Worm (Caenorhabditis elegans) whole organism, young adult: ENCODE measurements around the gene mrp-4.

Experiments
- B0261.1 ChIP-seq: sonication (generic microtip); optimal IDR thresholded peaks from 2 replicates; lab custom pipeline; 2016; ENCODE audit warnings: mild to moderate bottlenecking, missing genetic modification characterization, moderate library complexity, missing compliant biosample characterization
- F10E7.11 ChIP-seq: sonication (generic microtip); optimal IDR thresholded peaks from 2 replicates; lab custom pipeline; 2017; ENCODE audit warnings: mild to moderate bottlenecking, missing genetic modification characterization, moderate library complexity, missing compliant biosample characterization
- F49E8.2 ChIP-seq: sonication (generic microtip); optimal IDR thresholded peaks from 3 replicates; lab custom pipeline; 2017; ENCODE audit warnings: missing genetic modification characterization, mild to moderate bottlenecking, missing compliant biosample characterization, antibody characterized with exemption, moderate library complexity; ENCODE audit not compliant: insufficient read depth
- F52B5.7 ChIP-seq: sonication (generic microtip); optimal IDR thresholded peaks from 2 replicates; lab custom pipeline; 2016; ENCODE audit warnings: mild to moderate bottlenecking, missing genetic modification characterization, missing compliant biosample characterization
- F57A8.1 ChIP-seq: fragments of 200-800 bp; sonication (Bioruptor generic); optimal IDR thresholded peaks from 2 replicates; lab custom pipeline; 2018; ENCODE audit warnings: mild to moderate bottlenecking, missing genetic modification characterization, moderate library complexity, missing compliant biosample characterization
- T07F8.4 ChIP-seq: sonication (generic microtip); optimal IDR thresholded peaks from 2 replicates; lab custom pipeline; 2016; ENCODE audit warnings: mild to moderate bottlenecking, missing genetic modification characterization, moderate library complexity, missing compliant biosample characterization
- Y79H2A.3 ChIP-seq: fragments of 200-800 bp; sonication (Bioruptor generic); conservative IDR thresholded peaks from 2 replicates; pipeline ENCODE4 v1.3.6; 2022; ENCODE audit warnings: missing genetic modification reagents, missing genetic modification characterization, missing compliant biosample characterization
- aptf-2 ChIP-seq: fragments of 200-800 bp; sonication (Bioruptor generic); conservative IDR thresholded peaks from 2 replicates; pipeline ENCODE4 v1.3.6; 2022; ENCODE audit warnings: missing genetic modification reagents, missing genetic modification characterization, missing compliant biosample characterization
- bed-1 ChIP-seq: fragments of 200-800 bp; sonication (Bioruptor generic); IDR thresholded peaks from 2 replicates; pipeline ENCODE4 v1.3.6; 2022; ENCODE audit warnings: missing genetic modification reagents, missing genetic modification characterization, missing compliant biosample characterization
- efl-1 ChIP-seq: fragments of 150-350 bp; optimal IDR thresholded peaks from 2 replicates; lab custom pipeline; 2014; ENCODE audit warnings: missing biosample characterization, missing genetic modification reagents, missing genetic modification characterization
- egl-18 ChIP-seq: fragments of 200-800 bp; sonication (Bioruptor generic); IDR thresholded peaks from 2 replicates; pipeline ENCODE4 v1.3.6; 2022; ENCODE audit warnings: missing genetic modification reagents, missing genetic modification characterization, missing compliant biosample characterization
- egrh-3 ChIP-seq: fragments of 200-800 bp; sonication (Bioruptor generic); IDR thresholded peaks from 2 replicates; pipeline ENCODE4 v1.3.6; 2022; ENCODE audit warnings: missing genetic modification reagents, missing genetic modification characterization, missing compliant biosample characterization
- ekl-4 ChIP-seq: fragments of 200-800 bp; sonication (Bioruptor generic); IDR thresholded peaks from 2 replicates; pipeline ENCODE4 v1.3.6; 2022; ENCODE audit warnings: missing genetic modification reagents, missing genetic modification characterization, missing compliant biosample characterization
- ets-4 ChIP-seq: fragments of 200-800 bp; sonication (Bioruptor generic); optimal IDR thresholded peaks from 2 replicates; lab custom pipeline; 2018; ENCODE audit warnings: mild to moderate bottlenecking, missing genetic modification characterization, missing compliant biosample characterization
- hsf-1 ChIP-seq: fragments of 200-800 bp; sonication (Bioruptor generic); IDR thresholded peaks from 2 replicates; pipeline ENCODE4 v1.3.6; 2022; ENCODE audit warnings: missing genetic modification reagents, missing genetic modification characterization, missing compliant biosample characterization
- let-526 ChIP-seq: fragments of 200-800 bp; sonication (Bioruptor generic); IDR thresholded peaks from 2 replicates; pipeline ENCODE4 v1.3.6; 2022; ENCODE audit warnings: missing genetic modification reagents, missing genetic modification characterization, missing compliant biosample characterization
- lin-40 ChIP-seq: sonication (generic microtip); optimal IDR thresholded peaks from 2 replicates; lab custom pipeline; 2016; ENCODE audit warnings: missing genetic modification characterization, mild to moderate bottlenecking, missing compliant biosample characterization, missing genotype, missing genetic modification reagents
- lir-1 ChIP-seq: fragments of 200-800 bp; sonication (Bioruptor generic); conservative IDR thresholded peaks from 2 replicates; pipeline ENCODE4 v1.3.6; 2022; ENCODE audit warnings: missing genetic modification reagents, missing genetic modification characterization, missing compliant biosample characterization
- lsl-1 ChIP-seq: fragments of 200-800 bp; sonication (Bioruptor generic); optimal IDR thresholded peaks from 2 replicates; lab custom pipeline; 2018; ENCODE audit warnings: mild to moderate bottlenecking, missing genetic modification characterization, moderate library complexity, missing compliant biosample characterization
- lsy-27 ChIP-seq: sonication (generic microtip); optimal IDR thresholded peaks from 2 replicates; lab custom pipeline; 2017; ENCODE audit warnings: missing genetic modification characterization, mild to moderate bottlenecking, missing compliant biosample characterization, antibody characterized with exemption, missing genotype, borderline replicate concordance; ENCODE audit not compliant: insufficient read depth
- madf-10 ChIP-seq: sonication (generic microtip); optimal IDR thresholded peaks from 2 replicates; lab custom pipeline; 2016; ENCODE audit warnings: mild to moderate bottlenecking, missing genetic modification characterization, missing compliant biosample characterization
- mcd-1 ChIP-seq: fragments of 200-800 bp; sonication (Bioruptor generic); IDR thresholded peaks from 2 replicates; pipeline ENCODE4 v1.3.6; 2022; ENCODE audit warnings: missing genetic modification reagents, missing genetic modification characterization, missing compliant biosample characterization
- nhr-179 ChIP-seq: sonication (generic microtip); optimal IDR thresholded peaks from 2 replicates; lab custom pipeline; 2016; ENCODE audit warnings: mild to moderate bottlenecking, missing genetic modification characterization, missing compliant biosample characterization
- nhr-80 ChIP-seq: sonication (generic microtip); optimal IDR thresholded peaks from 2 replicates; lab custom pipeline; 2016; ENCODE audit warnings: missing genetic modification characterization, missing compliant biosample characterization
- nhr-90 ChIP-seq: sonication (generic microtip); optimal IDR thresholded peaks from 2 replicates; lab custom pipeline; 2016; ENCODE audit warnings: missing genotype, mild to moderate bottlenecking, missing genetic modification characterization, missing compliant biosample characterization
- pbrm-1 ChIP-seq: fragments of 200-800 bp; sonication (Bioruptor generic); IDR thresholded peaks from 2 replicates; pipeline ENCODE4 v1.3.6; 2022; ENCODE audit warnings: missing genetic modification reagents, missing genetic modification characterization, missing compliant biosample characterization
- pha-4 ChIP-seq: fragments of 150-350 bp; sonication (generic microtip); optimal IDR thresholded peaks from 2 replicates; lab custom pipeline; 2014; ENCODE audit warnings: missing biosample characterization, missing genetic modification reagents, missing genetic modification characterization
- rcor-1 ChIP-seq: fragments of 200-800 bp; sonication (Bioruptor generic); IDR thresholded peaks from 2 replicates; pipeline ENCODE4 v1.3.6; 2022; ENCODE audit warnings: missing genetic modification reagents, missing genetic modification characterization, missing compliant biosample characterization
- rec-8 ChIP-seq, 2 experiments: sonication (generic microtip); optimal IDR thresholded peaks; 2 replicates each; lab custom pipeline; 2016; ENCODE audit warnings: mild to moderate bottlenecking in 2 of 2, missing genetic modification characterization in 2 of 2, missing genetic modification reagents in 2 of 2, missing genotype in 2 of 2, missing biosample characterization in 1 of 2, missing compliant biosample characterization in 1 of 2, moderate library complexity in 1 of 2
- repo-1 ChIP-seq: sonication (generic microtip); optimal IDR thresholded peaks from 2 replicates; lab custom pipeline; 2017; ENCODE audit warnings: mild to moderate bottlenecking, missing genetic modification characterization, missing compliant biosample characterization
- sea-2 ChIP-seq: fragments of 200-800 bp; sonication (Bioruptor generic); IDR thresholded peaks from 2 replicates; pipeline ENCODE4 v1.3.6; 2022; ENCODE audit warnings: missing genetic modification characterization, missing compliant biosample characterization
- snpc-1.1 ChIP-seq: sonication (generic microtip); optimal IDR thresholded peaks from 2 replicates; lab custom pipeline; 2017; ENCODE audit warnings: missing genetic modification characterization, mild to moderate bottlenecking, missing compliant biosample characterization, antibody characterized with exemption, moderate library complexity, missing genotype, missing genetic modification reagents; ENCODE audit not compliant: insufficient read depth
- snpc-1.3 ChIP-seq: sonication (generic microtip); optimal IDR thresholded peaks from 2 replicates; lab custom pipeline; 2017; ENCODE audit warnings: missing genetic modification characterization, mild to moderate bottlenecking, missing compliant biosample characterization, antibody characterized with exemption, moderate library complexity, missing genotype, missing genetic modification reagents; ENCODE audit not compliant: insufficient read depth
- snpc-3.4 ChIP-seq: sonication (generic microtip); optimal IDR thresholded peaks from 2 replicates; lab custom pipeline; 2017; ENCODE audit warnings: missing genetic modification characterization, mild to moderate bottlenecking, missing compliant biosample characterization, antibody characterized with exemption, moderate library complexity, missing genotype, missing genetic modification reagents
- sptf-2 ChIP-seq: fragments of 200-800 bp; sonication (Bioruptor generic); optimal IDR thresholded peaks from 2 replicates; lab custom pipeline; 2018; ENCODE audit warnings: mild to moderate bottlenecking, missing genetic modification characterization, missing compliant biosample characterization
- tlf-1 ChIP-seq: fragments of 200-800 bp; sonication (Bioruptor generic); optimal IDR thresholded peaks from 2 replicates; lab custom pipeline; 2018; ENCODE audit warnings: mild to moderate bottlenecking, missing genetic modification characterization, missing compliant biosample characterization
- unc-62 ChIP-seq: fragments of 150-350 bp; optimal IDR thresholded peaks from 2 replicates; lab custom pipeline; 2014; ENCODE audit warnings: missing biosample characterization, missing genetic modification reagents, missing genetic modification characterization
- zim-3 ChIP-seq: sonication (generic microtip); optimal IDR thresholded peaks from 2 replicates; lab custom pipeline; 2017; ENCODE audit warnings: mild to moderate bottlenecking, missing genetic modification characterization, moderate library complexity, missing compliant biosample characterization
- ztf-18 ChIP-seq: sonication (generic microtip); optimal IDR thresholded peaks from 2 replicates; lab custom pipeline; 2016; ENCODE audit warnings: missing genotype, mild to moderate bottlenecking, missing genetic modification characterization, missing compliant biosample characterization
- ztf-22 ChIP-seq: fragments of 200-800 bp; sonication (Bioruptor generic); optimal IDR thresholded peaks from 2 replicates; lab custom pipeline; 2018; ENCODE audit warnings: mild to moderate bottlenecking, missing genetic modification characterization, moderate library complexity, missing compliant biosample characterization
- ztf-6 ChIP-seq: fragments of 200-800 bp; sonication (Bioruptor generic); IDR thresholded peaks from 2 replicates; pipeline ENCODE4 v1.3.6; 2022; ENCODE audit warnings: missing genetic modification reagents, missing genetic modification characterization, missing compliant biosample characterization

Gene mrp-4

ce11 chrX:9868820-9869219, 15.3 kb upstream of the mrp-4 start, which contains the start of gene R07B1.7:
TSS of gene R07B1.7 (plus strand) at chrX:9869120.
- TF ChIP-seq aptf-2 (no peak), F52B5.7 (tag; lab: Kevin White, UChicago) (no peak), ztf-22 (GFP tag; lab: Kevin White, UChicago) (no peak), zim-3 (tag; lab: Kevin White, UChicago) (no peak), F57A8.1 (GFP tag; lab: Kevin White, UChicago) (no peak), snpc-1.1 (tag; lab: Kevin White, UChicago) (no peak), F10E7.11 (no peak), B0261.1 (tag; lab: Kevin White, UChicago) (no peak), ztf-6 (GFP tag; lab: Robert Waterston, UW) (no peak), mcd-1 (GFP tag; lab: Robert Waterston, UW) (no peak), sptf-2 (GFP tag; lab: Kevin White, UChicago) (no peak), efl-1 (GFP tag; lab: Kevin White, UChicago) (no peak), F49E8.2 (no peak)

ce11 chrX:9869522-9869921, 14.6 kb upstream of the mrp-4 start, which contains the start of gene R07B1.13:
TSS of gene R07B1.13 (plus strand) at chrX:9869822.
- TF ChIP-seq unc-62 (GFP tag; lab: Kevin White, UChicago) (no peak), snpc-3.4 (no peak), lin-40 (no peak), efl-1 (GFP tag; lab: Kevin White, UChicago) (no peak), madf-10 (no peak), sptf-2 (GFP tag; lab: Kevin White, UChicago) (no peak), ztf-22 (GFP tag; lab: Kevin White, UChicago) (no peak), sea-2 (GFP tag; lab: Robert Waterston, UW) (no peak), ekl-4 (GFP tag; lab: Robert Waterston, UW) (no peak), lsl-1 (GFP tag; lab: Kevin White, UChicago) (no peak), nhr-179 (tag; lab: Kevin White, UChicago) (no peak)

ce11 chrX:9872554-9872953, 11.5 kb upstream of the mrp-4 start, which contains the start of gene R07B1.8:
TSS of gene R07B1.8 (minus strand) at chrX:9872654.
- TF ChIP-seq ets-4 (no peak), tlf-1 (GFP tag; lab: Kevin White, UChicago) (no peak), ztf-22 (GFP tag; lab: Kevin White, UChicago) (no peak), lir-1 (GFP tag; lab: Robert Waterston, UW) (no peak), rcor-1 (GFP tag; lab: Robert Waterston, UW) (no peak), nhr-179 (tag; lab: Kevin White, UChicago) (no peak), hsf-1 (GFP tag; lab: Robert Waterston, UW) (no peak), lsy-27 (tag; lab: Kevin White, UChicago) (no peak), nhr-80 (tag; lab: Kevin White, UChicago) (no peak)

ce11 chrX:9877117-9877516, 7.0 kb upstream of the mrp-4 start, which contains the start of gene R07B1.9:
TSS of gene R07B1.9 (plus strand) at chrX:9877417.
- TF ChIP-seq Y79H2A.3 (GFP tag; lab: Robert Waterston, UW) (no peak), snpc-1.3 (tag; lab: Kevin White, UChicago) (no peak), madf-10 (no peak), hsf-1 (GFP tag; lab: Robert Waterston, UW) (no peak), nhr-90 (tag; lab: Kevin White, UChicago) (no peak), pha-4 (tag; lab: Kevin White, UChicago) (no peak), efl-1 (GFP tag; lab: Kevin White, UChicago) (no peak), pbrm-1 (no peak), bed-1 (no peak), repo-1 (tag; lab: Kevin White, UChicago) (no peak), let-526 (GFP tag; lab: Robert Waterston, UW) (no peak), zim-3 (tag; lab: Kevin White, UChicago) (no peak), T07F8.4 (tag; lab: Kevin White, UChicago) (no peak), egl-18 (GFP tag; lab: Robert Waterston, UW) (no peak), rec-8 (tag; optimal IDR thresholded peaks at IDR 0.05; lab: Kevin White, UChicago) (no peak), sptf-2 (GFP tag; lab: Kevin White, UChicago) (no peak), ztf-18 (tag; lab: Kevin White, UChicago) (no peak), egrh-3 (GFP tag; lab: Robert Waterston, UW) (no peak), mcd-1 (GFP tag; lab: Robert Waterston, UW) (no peak)
- TF ChIP-seq, all 124 proteins: peak for 0
